Worm (Caenorhabditis elegans): Measurements from ENCODE around the gene tkr-1.

DNA sequence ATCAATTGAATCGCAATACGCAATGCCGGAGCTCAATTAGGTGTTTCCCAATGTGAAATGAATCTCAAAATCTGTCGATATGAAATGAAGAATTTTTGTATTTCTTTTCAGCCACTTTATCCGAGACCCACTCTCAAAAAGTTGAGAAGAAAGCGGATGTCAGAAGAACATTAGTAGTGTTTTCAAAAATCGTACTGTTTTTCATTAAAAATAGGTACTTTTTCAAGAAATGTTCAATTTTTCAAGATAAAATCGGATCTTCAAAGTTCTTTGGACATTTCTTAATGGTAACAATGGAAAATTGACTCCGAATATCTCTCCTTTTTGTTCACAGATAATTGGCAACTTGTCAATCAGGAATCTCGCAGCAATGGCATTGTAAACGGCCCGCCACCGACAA lies 22.4 kb upstream of the tkr-1 start, which contains the start of gene flp-25:
- TF ChIP-seq nhr-42 (GFP tag; IDR thresholded peaks at IDR 0.05) (no peak), ceh-20 (GFP tag; IDR thresholded peaks at IDR 0.05) (no peak), daf-16 (GFP tag; optimal IDR thresholded peaks at IDR 0.05) (no peak), daf-16 (tag; optimal IDR thresholded peaks at IDR 0.05) (no peak), nhr-237 (tag; optimal IDR thresholded peaks at IDR 0.05) (no peak), Y75B8A.6 (GFP tag; IDR thresholded peaks at IDR 0.05) (no peak), pha-4 (GFP tag; IDR thresholded peaks at IDR 0.05) (no peak), pha-4 (tag; optimal IDR thresholded peaks at IDR 0.05) (no peak), unc-39 (tag; optimal IDR thresholded peaks at IDR 0.05) (no peak), nhr-77 (tag; optimal IDR thresholded peaks at IDR 0.05) (no peak), ceh-82 (tag; optimal IDR thresholded peaks at IDR 0.05) (no peak), lin-1 (GFP tag; IDR thresholded peaks at IDR 0.05) (no peak)
